Worm (Caenorhabditis elegans): Measurements from ENCODE around the gene srm-6.

The srm-6 gene

ce11 chrV:14368272-14369052, 31.7 kb downstream of the srm-6 start (continued):
- TF ChIP-seq nhr-129 (tag; optimal IDR thresholded peaks at IDR 0.05) (no peak), ama-1 (optimal IDR thresholded peaks at IDR 0.05) (no peak), elt-3 (tag; optimal IDR thresholded peaks at IDR 0.05) (no peak), unc-62 (GFP tag; optimal IDR thresholded peaks at IDR 0.05) (no peak), nhr-21 (tag; optimal IDR thresholded peaks at IDR 0.05) (peak; percentile 44), R02D3.7 (tag; optimal IDR thresholded peaks at IDR 0.05) (no peak), C34F6.9 (tag; optimal IDR thresholded peaks at IDR 0.05) (peak; percentile 20), gmeb-1 (tag; optimal IDR thresholded peaks at IDR 0.05) (no peak), nhr-25 (tag; optimal IDR thresholded peaks at IDR 0.05) (no peak), peb-1 (tag; optimal IDR thresholded peaks at IDR 0.05) (no peak), mdl-1 (tag; optimal IDR thresholded peaks at IDR 0.05) (peak; percentile 60 to 69), mbf-1 (tag; optimal IDR thresholded peaks at IDR 0.05) (no peak), unc-39 (tag; optimal IDR thresholded peaks at IDR 0.05) (no peak), nhr-237 (tag; optimal IDR thresholded peaks at IDR 0.05) (no peak), F13H6.1 (tag; optimal IDR thresholded peaks at IDR 0.05) (no peak), skn-1 (tag; optimal IDR thresholded peaks at IDR 0.05) (peak; percentile 37), snpc-4 (tag; optimal IDR thresholded peaks at IDR 0.05) (no peak), nhr-12 (tag; optimal IDR thresholded peaks at IDR 0.05) (no peak), blmp-1 (tag; optimal IDR thresholded peaks at IDR 0.05; ENCODE audit: insufficient read depth) (peak; percentile 96), lin-39 (tag; optimal IDR thresholded peaks at IDR 0.05) (no peak), nhr-11 (tag; optimal IDR thresholded peaks at IDR 0.05) (no peak)

ce11 chrV:14369412-14369811, 32.7 kb downstream of the srm-6 start:
- TF ChIP-seq aly-2 (tag; optimal IDR thresholded peaks at IDR 0.05) = no peak
- peak; percentile 4 for TF ChIP-seq zag-1 (tag; optimal IDR thresholded peaks at IDR 0.05)
- no peak for TF ChIP-seq nhr-77 (tag; optimal IDR thresholded peaks at IDR 0.05)
- no peak for TF ChIP-seq nhr-21 (tag; optimal IDR thresholded peaks at IDR 0.05)
- no peak for TF ChIP-seq lsy-2 (tag; optimal IDR thresholded peaks at IDR 0.05)
- TF ChIP-seq fos-1 (tag; optimal IDR thresholded peaks at IDR 0.05) = no peak
- no peak for TF ChIP-seq ama-1 (optimal IDR thresholded peaks at IDR 0.05)
- no peak for TF ChIP-seq sma-9 (GFP tag; optimal IDR thresholded peaks at IDR 0.05)
- TF ChIP-seq sma-9 (tag; optimal IDR thresholded peaks at IDR 0.05) = no peak
- TF ChIP-seq R02D3.7 (tag; optimal IDR thresholded peaks at IDR 0.05) = no peak
- TF ChIP-seq lin-11 (tag; optimal IDR thresholded peaks at IDR 0.05) = no peak
- peak; percentile 63 for TF ChIP-seq crh-2 (tag; optimal IDR thresholded peaks at IDR 0.05)
- no peak for TF ChIP-seq nhr-12 (tag; optimal IDR thresholded peaks at IDR 0.05)
- TF ChIP-seq unc-62 (GFP tag; optimal IDR thresholded peaks at IDR 0.05) = no peak
- no peak for TF ChIP-seq sma-3 (GFP tag; optimal IDR thresholded peaks at IDR 0.05)
- peak; percentile 45 for TF ChIP-seq mab-5 (tag; optimal IDR thresholded peaks at IDR 0.05)
- TF ChIP-seq Y55F3AM.14 (GFP tag; optimal IDR thresholded peaks at IDR 0.05) = no peak
- no peak for TF ChIP-seq nhr-25 (tag; optimal IDR thresholded peaks at IDR 0.05)
- TF ChIP-seq nhr-6 (tag; optimal IDR thresholded peaks at IDR 0.05) = no peak
- TF ChIP-seq peb-1 (tag; optimal IDR thresholded peaks at IDR 0.05) = no peak
- no peak for TF ChIP-seq ZK546.5 (tag; optimal IDR thresholded peaks at IDR 0.05)
- TF ChIP-seq blmp-1 (tag; optimal IDR thresholded peaks at IDR 0.05; ENCODE audit: insufficient read depth) = no peak
- no peak for TF ChIP-seq ztf-11 (tag; optimal IDR thresholded peaks at IDR 0.05)

ce11 chrV:14372774-14373173, 36.0 kb downstream of the srm-6 start, which contains the start of gene unc-39:
TSS of gene unc-39 (plus strand) at chrV:14373074.
- TF ChIP-seq ceh-82 (tag; optimal IDR thresholded peaks at IDR 0.05) (no peak), lin-11 (tag; optimal IDR thresholded peaks at IDR 0.05) (no peak), nhr-10 (tag; optimal IDR thresholded peaks at IDR 0.05) (no peak), fos-1 (tag; optimal IDR thresholded peaks at IDR 0.05) (no peak), snpc-4 (tag; optimal IDR thresholded peaks at IDR 0.05) (no peak), unc-39 (tag; optimal IDR thresholded peaks at IDR 0.05) (no peak), nhr-25 (tag; optimal IDR thresholded peaks at IDR 0.05) (no peak), skn-1 (tag; optimal IDR thresholded peaks at IDR 0.05) (no peak), unc-55 (GFP tag; optimal IDR thresholded peaks at IDR 0.05) (no peak), C34F6.9 (tag; optimal IDR thresholded peaks at IDR 0.05) (no peak), elt-1 (tag; optimal IDR thresholded peaks at IDR 0.05) (no peak), nhr-23 (tag; optimal IDR thresholded peaks at IDR 0.05) (no peak), nhr-21 (tag; optimal IDR thresholded peaks at IDR 0.05) (no peak)

Measured in whole organism, L2 larva.